Worm (Caenorhabditis elegans) whole organism, late embryonic: ENCODE results near the gene msd-2.

ENCODE experiments used
- T23F11.4 ChIP-seq: fragments of 200-800 bp; sonication (Bioruptor generic); optimal IDR thresholded peaks from 2 replicates; lab custom pipeline; 2018; ENCODE audit warnings: mild to moderate bottlenecking, missing genetic modification characterization, missing compliant biosample characterization
- ceh-31 ChIP-seq: sonication (generic microtip); optimal IDR thresholded peaks from 2 replicates; lab custom pipeline; 2016; ENCODE audit warnings: missing genetic modification characterization, missing compliant biosample characterization
- ceh-48 ChIP-seq: sonication (generic microtip); optimal IDR thresholded peaks from 2 replicates; lab custom pipeline; 2016; ENCODE audit warnings: missing genetic modification characterization, inconsistent platforms, missing compliant biosample characterization
- ceh-6 ChIP-seq: fragments of 200-800 bp; sonication (Bioruptor generic); optimal IDR thresholded peaks from 2 replicates; lab custom pipeline; 2018; ENCODE audit warnings: mild to moderate bottlenecking, missing genetic modification characterization, missing compliant biosample characterization
- dve-1 ChIP-seq: sonication (generic microtip); optimal IDR thresholded peaks from 2 replicates; lab custom pipeline; 2017; ENCODE audit warnings: antibody characterized with exemption, mild to moderate bottlenecking, missing genetic modification characterization, missing compliant biosample characterization
- elt-2 ChIP-seq: sonication (generic microtip); optimal IDR thresholded peaks from 2 replicates; lab custom pipeline; 2016; ENCODE audit warnings: missing genetic modification reagents, missing genetic modification characterization, missing compliant biosample characterization
- ets-4 ChIP-seq: sonication (generic microtip); optimal IDR thresholded peaks from 2 replicates; lab custom pipeline; 2016; ENCODE audit warnings: missing genetic modification characterization, missing compliant biosample characterization
- eyg-1 ChIP-seq: sonication (generic microtip); optimal IDR thresholded peaks from 2 replicates; lab custom pipeline; 2016; ENCODE audit warnings: missing genotype, missing genetic modification characterization, missing compliant biosample characterization
- fax-1 ChIP-seq: sonication (generic microtip); optimal IDR thresholded peaks from 2 replicates; lab custom pipeline; 2016; ENCODE audit warnings: missing genotype, missing genetic modification characterization, missing compliant biosample characterization
- hlh-15 ChIP-seq: sonication (generic microtip); optimal IDR thresholded peaks from 2 replicates; lab custom pipeline; 2016; ENCODE audit warnings: missing genetic modification characterization, missing compliant biosample characterization
- hlh-30 ChIP-seq: sonication (generic microtip); optimal IDR thresholded peaks from 2 replicates; lab custom pipeline; 2017; ENCODE audit warnings: antibody characterized with exemption, missing genetic modification characterization, missing compliant biosample characterization; ENCODE audit not compliant: insufficient read depth
- hlh-6 ChIP-seq: sonication (generic microtip); optimal IDR thresholded peaks from 2 replicates; lab custom pipeline; 2016; ENCODE audit warnings: missing genotype, missing genetic modification characterization, missing compliant biosample characterization
- lin-11 ChIP-seq: fragments of 200-800 bp; sonication (Bioruptor generic); optimal IDR thresholded peaks from 2 replicates; lab custom pipeline; 2018; ENCODE audit warnings: mild to moderate bottlenecking, missing genetic modification characterization, missing compliant biosample characterization
- madf-2 ChIP-seq: sonication (generic microtip); optimal IDR thresholded peaks from 2 replicates; lab custom pipeline; 2017; ENCODE audit warnings: missing genetic modification characterization, missing compliant biosample characterization
- mec-3 ChIP-seq: sonication (generic microtip); optimal IDR thresholded peaks from 2 replicates; lab custom pipeline; 2016; ENCODE audit warnings: borderline replicate concordance, missing genetic modification characterization, missing compliant biosample characterization
- nfya-1 ChIP-seq: sonication (generic microtip); optimal IDR thresholded peaks from 2 replicates; lab custom pipeline; 2017; ENCODE audit warnings: missing genetic modification characterization, mild to moderate bottlenecking, missing compliant biosample characterization, antibody characterized with exemption, moderate library complexity
- npax-4 ChIP-seq: sonication (generic microtip); optimal IDR thresholded peaks from 2 replicates; lab custom pipeline; 2016; ENCODE audit warnings: missing genetic modification characterization, missing compliant biosample characterization
- odd-2 ChIP-seq: sonication (generic microtip); optimal IDR thresholded peaks from 2 replicates; lab custom pipeline; 2017; ENCODE audit warnings: antibody characterized with exemption, mild to moderate bottlenecking, missing genetic modification characterization, missing compliant biosample characterization
- pax-1 ChIP-seq: fragments of 150-350 bp; optimal IDR thresholded peaks from 2 replicates; lab custom pipeline; 2014; ENCODE audit warnings: missing biosample characterization, missing genetic modification characterization
- pha-2 ChIP-seq: sonication (generic microtip); optimal IDR thresholded peaks from 2 replicates; lab custom pipeline; 2017; ENCODE audit warnings: mild to moderate bottlenecking, missing genetic modification characterization, missing compliant biosample characterization
- ref-2 ChIP-seq: sonication (generic microtip); optimal IDR thresholded peaks from 2 replicates; lab custom pipeline; 2016; ENCODE audit warnings: missing genetic modification characterization, missing compliant biosample characterization
- rnt-1 ChIP-seq: sonication (generic microtip); optimal IDR thresholded peaks from 2 replicates; lab custom pipeline; 2016; ENCODE audit warnings: missing genetic modification characterization, missing compliant biosample characterization
- sox-2 ChIP-seq: fragments of 200-800 bp; sonication (Bioruptor generic); IDR thresholded peaks from 2 replicates; pipeline ENCODE4 v1.3.6; 2022; ENCODE audit warnings: missing genetic modification reagents, missing genetic modification characterization, missing compliant biosample characterization
- tbx-7 ChIP-seq: sonication (generic microtip); optimal IDR thresholded peaks from 2 replicates; lab custom pipeline; 2016; ENCODE audit warnings: missing genotype, missing genetic modification characterization, missing compliant biosample characterization
- unc-3 ChIP-seq, 2 experiments: fragments of 200-800 bp in 1 of 2; sonication (Bioruptor generic) in 1 of 2; sonication (generic microtip) in 1 of 2; conservative IDR thresholded peaks in 1 of 2; optimal IDR thresholded peaks in 1 of 2; 2 replicates each; pipeline versions ENCODE4 v1.3.6 to Lab custom; 2016 to 2022; ENCODE audit warnings: missing compliant biosample characterization in 2 of 2, missing genetic modification characterization in 2 of 2, missing genetic modification reagents in 1 of 2
- unc-42 ChIP-seq: sonication (generic microtip); optimal IDR thresholded peaks from 2 replicates; lab custom pipeline; 2016; ENCODE audit warnings: missing genotype, missing genetic modification characterization, missing compliant biosample characterization
- unc-55 ChIP-seq: sonication (generic microtip); optimal IDR thresholded peaks from 2 replicates; lab custom pipeline; 2017; ENCODE audit warnings: missing biosample characterization, missing genetic modification reagents, missing genetic modification characterization
- unc-86 ChIP-seq: sonication (generic microtip); optimal IDR thresholded peaks from 2 replicates; lab custom pipeline; 2016; ENCODE audit warnings: missing genetic modification characterization, missing compliant biosample characterization
- zip-5 ChIP-seq: sonication (generic microtip); optimal IDR thresholded peaks from 2 replicates; lab custom pipeline; 2016; ENCODE audit warnings: missing genetic modification characterization, missing compliant biosample characterization

The msd-2 gene

DNA sequence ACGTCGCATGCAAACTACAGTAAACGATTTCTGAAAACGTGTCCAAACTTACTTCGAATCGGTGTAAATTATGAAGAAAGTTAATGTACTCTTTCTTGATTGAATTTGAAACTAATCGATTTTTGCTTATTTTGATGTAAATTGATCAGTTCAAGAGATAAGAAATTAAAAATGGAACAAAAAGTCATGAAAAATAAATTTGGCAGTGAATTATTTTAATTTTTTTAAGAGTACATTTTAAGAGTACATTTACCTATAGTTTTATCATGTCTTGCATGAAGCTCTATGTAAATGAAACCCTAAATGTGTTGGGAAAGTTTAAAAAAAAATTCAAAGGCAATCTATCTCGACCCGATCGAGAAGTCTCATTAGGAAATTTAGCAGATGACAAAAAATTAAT, 27.3 kb downstream of the msd-2 start, which contains the start of gene T04B2.7:
Gene T04B2.7, minus strand, starts transcription at position 101 of the 400 bp plus-strand sequence.
- no peak for TF ChIP-seq ceh-48
- no peak for TF ChIP-seq dve-1

DNA sequence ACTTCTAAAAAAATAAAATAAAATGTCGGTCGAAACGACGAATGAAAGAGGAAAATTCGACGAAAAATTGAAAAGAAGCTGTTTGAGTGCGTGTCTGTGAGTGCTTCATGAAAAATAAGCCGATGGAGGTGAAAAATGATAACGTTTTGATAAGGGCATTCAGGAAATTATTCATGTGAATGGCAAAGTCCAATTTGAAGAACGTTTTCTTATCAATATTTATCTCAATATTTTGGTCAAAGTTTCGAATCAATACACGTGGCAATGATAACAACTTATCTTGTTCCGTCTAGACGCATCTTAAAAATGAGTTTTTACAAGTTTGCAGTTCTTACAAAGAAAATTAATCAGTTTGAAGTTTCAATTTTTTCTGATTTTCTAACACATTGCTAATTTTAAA, 30.3 kb downstream of the msd-2 start:
- no peak for TF ChIP-seq T23F11.4 (GFP tag; lab: Kevin White, UChicago)
- peak; percentile 91 for TF ChIP-seq elt-2
- no peak for TF ChIP-seq zip-5 (tag; lab: Kevin White, UChicago)
- TF ChIP-seq hlh-15 (tag; lab: Kevin White, UChicago) = no peak
- TF ChIP-seq unc-42 (tag; lab: Kevin White, UChicago) = no peak
- TF ChIP-seq unc-3 (GFP tag; conservative IDR thresholded peaks at IDR 0.05; lab: Robert Waterston, UW) = no peak
- TF ChIP-seq unc-3 (tag; optimal IDR thresholded peaks at IDR 0.05; lab: Kevin White, UChicago) = no peak
- TF ChIP-seq, all 69 proteins: peak for 1

DNA sequence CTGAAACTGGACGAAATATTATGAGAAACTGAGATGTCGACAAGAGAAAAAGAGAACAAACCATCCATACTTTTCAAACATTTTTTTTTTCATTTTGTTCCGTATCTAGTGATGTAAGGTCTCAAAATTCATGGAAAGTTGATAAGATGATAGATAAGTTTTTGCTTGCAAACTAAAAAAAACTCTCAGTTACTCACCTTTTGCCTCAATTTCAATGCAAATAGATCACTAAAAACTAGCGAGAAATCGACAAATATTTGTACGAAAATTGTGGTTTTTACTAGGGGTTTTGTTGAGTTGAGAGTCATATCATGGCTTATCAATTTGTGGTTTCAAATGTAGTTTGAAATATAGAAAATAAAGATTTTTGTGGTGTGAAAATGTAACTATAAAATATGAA, 31.9 kb downstream of the msd-2 start:
- no peak for TF ChIP-seq ref-2 (tag; lab: Kevin White, UChicago)
- no peak for TF ChIP-seq rnt-1 (tag; lab: Kevin White, UChicago)
- TF ChIP-seq unc-42 (tag; lab: Kevin White, UChicago) = no peak
- no peak for TF ChIP-seq sox-2 (GFP tag; lab: Robert Waterston, UW)
- no peak for TF ChIP-seq unc-55 (GFP tag; lab: Kevin White, UChicago)

DNA sequence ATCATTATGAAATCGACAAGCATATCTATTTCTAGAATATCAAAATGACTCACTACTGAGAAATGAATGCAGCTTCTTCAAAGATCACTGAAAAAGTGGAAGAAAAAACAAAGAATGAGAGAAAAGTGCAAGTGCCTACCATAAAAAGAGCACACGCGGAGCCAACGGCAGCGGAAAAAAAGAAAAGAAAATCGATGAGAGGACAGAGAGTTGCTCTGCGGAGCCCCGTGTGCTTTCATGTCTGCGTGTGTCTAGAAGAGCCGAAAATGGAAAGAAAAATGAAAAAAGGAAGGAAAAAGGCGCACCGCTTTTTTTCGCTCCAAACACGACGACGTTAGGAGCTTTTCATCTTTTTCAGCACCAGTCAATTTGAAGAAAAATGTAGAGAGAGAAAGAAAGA, 33.8 kb downstream of the msd-2 start, which contains the start of gene ipla-7:
Gene ipla-7, minus strand, starts transcription at position 122 of the 400 bp plus-strand sequence.
- TF ChIP-seq unc-86 (tag; lab: Kevin White, UChicago) (no peak), ets-4 (tag; lab: Kevin White, UChicago) (no peak), ceh-48 (peak; percentile 54), ceh-31 (tag; lab: Kevin White, UChicago) (no peak), lin-11 (no peak), npax-4 (no peak), rnt-1 (tag; lab: Kevin White, UChicago) (no peak), T23F11.4 (GFP tag; lab: Kevin White, UChicago) (no peak), unc-42 (tag; lab: Kevin White, UChicago) (peak; percentile 37), fax-1 (peak; percentile 9), mec-3 (tag; lab: Kevin White, UChicago) (no peak), ceh-6 (GFP tag; lab: Kevin White, UChicago) (no peak), pha-2 (tag; lab: Kevin White, UChicago) (no peak), odd-2 (tag; lab: Kevin White, UChicago) (no peak), nfya-1 (no peak), hlh-6 (tag; lab: Kevin White, UChicago) (no peak)

DNA sequence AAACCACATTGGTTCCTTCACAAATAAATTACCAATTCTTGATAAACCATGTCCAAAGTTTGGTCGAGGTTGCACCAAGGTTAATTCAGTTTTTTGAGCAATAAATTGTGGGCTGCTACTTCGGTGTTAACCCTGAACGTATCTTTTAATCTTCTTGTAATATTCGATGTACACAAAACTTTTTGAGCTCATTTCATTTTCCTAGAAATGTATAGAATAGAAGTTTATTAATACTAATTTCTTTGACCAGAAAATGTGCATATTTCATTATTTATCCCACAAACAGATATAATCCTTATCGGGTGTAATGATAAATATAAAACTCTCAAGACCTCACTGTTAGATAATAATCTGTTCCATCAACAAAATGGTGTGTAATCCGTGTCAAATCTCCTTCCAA, 35.1 kb downstream of the msd-2 start:
- TF ChIP-seq unc-42 (tag; lab: Kevin White, UChicago) (no peak), fax-1 (no peak), dve-1 (no peak)

DNA sequence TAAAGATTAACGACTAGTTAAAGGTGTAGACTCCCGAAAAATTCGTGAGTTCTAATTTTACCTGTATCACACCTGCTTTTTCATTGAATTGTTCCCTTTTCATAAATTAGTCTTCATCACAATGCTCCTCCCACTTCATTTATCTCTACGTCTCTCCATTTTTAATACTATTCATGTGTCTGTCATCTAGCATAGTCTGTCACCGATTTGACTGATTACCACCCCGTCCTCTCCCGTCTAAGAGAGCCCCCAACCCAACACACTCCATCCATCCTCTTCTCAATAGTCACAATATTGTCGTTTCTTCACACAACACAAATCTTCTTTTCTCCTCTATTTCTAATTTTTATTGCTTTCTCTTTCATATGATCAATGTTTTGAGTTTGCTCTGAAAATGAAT, 36.3 kb downstream of the msd-2 start:
- TF ChIP-seq sox-2 (GFP tag; lab: Robert Waterston, UW) = no peak
- TF ChIP-seq tbx-7 (tag; lab: Kevin White, UChicago) = no peak
- no peak for TF ChIP-seq ets-4 (tag; lab: Kevin White, UChicago)
- peak; percentile 99 for TF ChIP-seq unc-55 (GFP tag; lab: Kevin White, UChicago)
- TF ChIP-seq madf-2 (tag; lab: Kevin White, UChicago) = no peak
- TF ChIP-seq eyg-1 (tag; lab: Kevin White, UChicago) = no peak

DNA sequence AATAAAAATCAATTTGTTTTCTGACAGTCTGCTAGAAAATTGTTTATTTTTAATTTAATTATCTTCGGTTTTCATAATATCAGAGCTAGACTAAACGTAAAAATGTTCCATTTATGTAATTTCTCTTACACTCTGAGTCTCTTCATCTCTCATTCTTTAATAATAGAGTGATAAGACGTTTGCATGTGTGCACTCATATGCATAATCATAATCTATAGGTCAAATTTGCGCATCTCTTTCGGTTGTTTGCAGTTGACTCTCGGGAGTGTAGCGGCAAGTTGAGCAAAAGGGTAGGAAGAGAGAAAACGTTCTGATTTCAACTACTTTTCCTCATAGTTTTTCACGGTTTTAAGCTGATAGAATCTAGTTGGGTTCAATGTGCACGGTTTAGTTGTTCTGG, 37.6 kb downstream of the msd-2 start:
- peak; percentile 38 for TF ChIP-seq pax-1
- no peak for TF ChIP-seq hlh-30 (tag; lab: Kevin White, UChicago)
- TF ChIP-seq elt-2 = peak; percentile 54
